Worm (Caenorhabditis elegans): Measurements from ENCODE around the gene dop-5.

The dop-5 gene

ce11 chrV:11341130-11341675 is 24.8 kb downstream of the dop-5 start:
- TF ChIP-seq mab-5 (tag; optimal IDR thresholded peaks at IDR 0.05) (no peak), sma-3 (GFP tag; optimal IDR thresholded peaks at IDR 0.05) (no peak), nhr-12 (tag; optimal IDR thresholded peaks at IDR 0.05) (no peak), lin-13 (GFP tag; optimal IDR thresholded peaks at IDR 0.05) (no peak), ceh-16 (tag; optimal IDR thresholded peaks at IDR 0.05) (no peak), C34F6.9 (tag; optimal IDR thresholded peaks at IDR 0.05) (peak; percentile 1), fos-1 (tag; optimal IDR thresholded peaks at IDR 0.05) (no peak), nhr-25 (tag; optimal IDR thresholded peaks at IDR 0.05) (no peak), nhr-77 (tag; optimal IDR thresholded peaks at IDR 0.05) (no peak), alr-1 (tag; optimal IDR thresholded peaks at IDR 0.05) (no peak), nhr-23 (tag; optimal IDR thresholded peaks at IDR 0.05) (no peak), nhr-237 (tag; optimal IDR thresholded peaks at IDR 0.05) (no peak), lin-39 (tag; optimal IDR thresholded peaks at IDR 0.05) (no peak), unc-39 (tag; optimal IDR thresholded peaks at IDR 0.05) (no peak), F13H6.1 (tag; optimal IDR thresholded peaks at IDR 0.05) (peak; percentile 28), nhr-11 (tag; optimal IDR thresholded peaks at IDR 0.05) (no peak), blmp-1 (tag; optimal IDR thresholded peaks at IDR 0.05; ENCODE audit: insufficient read depth) (no peak), zag-1 (tag; optimal IDR thresholded peaks at IDR 0.05) (peak; percentile 26), gmeb-1 (tag; optimal IDR thresholded peaks at IDR 0.05) (no peak), unc-55 (GFP tag; optimal IDR thresholded peaks at IDR 0.05) (no peak)

ce11 chrV:11336877-11337276 is 29.2 kb downstream of the dop-5 start:
- no peak for TF ChIP-seq nhr-12 (tag; optimal IDR thresholded peaks at IDR 0.05)
- no peak for TF ChIP-seq nhr-10 (tag; optimal IDR thresholded peaks at IDR 0.05)
- no peak for TF ChIP-seq nhr-21 (tag; optimal IDR thresholded peaks at IDR 0.05)
- no peak for TF ChIP-seq nhr-11 (tag; optimal IDR thresholded peaks at IDR 0.05)
- TF ChIP-seq blmp-1 (tag; optimal IDR thresholded peaks at IDR 0.05; ENCODE audit: insufficient read depth) = no peak
- TF ChIP-seq nhr-25 (tag; optimal IDR thresholded peaks at IDR 0.05) = no peak
- TF ChIP-seq mbf-1 (tag; optimal IDR thresholded peaks at IDR 0.05) = no peak
- TF ChIP-seq unc-55 (GFP tag; optimal IDR thresholded peaks at IDR 0.05) = no peak
- no peak for TF ChIP-seq nhr-129 (tag; optimal IDR thresholded peaks at IDR 0.05)

- TF ChIP-seq nhr-12 (tag; optimal IDR thresholded peaks at IDR 0.05) (no peak), R02D3.7 (tag; optimal IDR thresholded peaks at IDR 0.05) (no peak), aly-2 (tag; optimal IDR thresholded peaks at IDR 0.05) (no peak), mdl-1 (tag; optimal IDR thresholded peaks at IDR 0.05) (no peak), C34F6.9 (tag; optimal IDR thresholded peaks at IDR 0.05) (no peak), egl-27 (tag; optimal IDR thresholded peaks at IDR 0.05) (no peak), skn-1 (tag; optimal IDR thresholded peaks at IDR 0.05) (no peak), unc-55 (GFP tag; optimal IDR thresholded peaks at IDR 0.05) (no peak), elt-3 (tag; optimal IDR thresholded peaks at IDR 0.05) (no peak), lin-13 (GFP tag; optimal IDR thresholded peaks at IDR 0.05) (no peak), F13H6.1 (tag; optimal IDR thresholded peaks at IDR 0.05) (no peak), unc-62 (GFP tag; optimal IDR thresholded peaks at IDR 0.05) (no peak), snpc-4 (tag; optimal IDR thresholded peaks at IDR 0.05) (no peak)
Observed at ce11 chrV:11335757-11336418, 30.1 kb downstream of the dop-5 start.

- no peak for TF ChIP-seq nhr-21 (tag; optimal IDR thresholded peaks at IDR 0.05)
- TF ChIP-seq unc-39 (tag; optimal IDR thresholded peaks at IDR 0.05) = no peak
- TF ChIP-seq sma-9 (GFP tag; optimal IDR thresholded peaks at IDR 0.05) = no peak
- TF ChIP-seq sma-9 (tag; optimal IDR thresholded peaks at IDR 0.05) = no peak
- TF ChIP-seq skn-1 (tag; optimal IDR thresholded peaks at IDR 0.05) = no peak
- no peak for TF ChIP-seq mbf-1 (tag; optimal IDR thresholded peaks at IDR 0.05)
- no peak for TF ChIP-seq ztf-11 (tag; optimal IDR thresholded peaks at IDR 0.05)
- no peak for TF ChIP-seq Y55F3AM.14 (GFP tag; optimal IDR thresholded peaks at IDR 0.05)
- no peak for TF ChIP-seq nhr-129 (tag; optimal IDR thresholded peaks at IDR 0.05)
- no peak for TF ChIP-seq gmeb-1 (tag; optimal IDR thresholded peaks at IDR 0.05)
- no peak for TF ChIP-seq nhr-6 (tag; optimal IDR thresholded peaks at IDR 0.05)
- TF ChIP-seq mdl-1 (tag; optimal IDR thresholded peaks at IDR 0.05) = no peak
- no peak for TF ChIP-seq crh-2 (tag; optimal IDR thresholded peaks at IDR 0.05)
- TF ChIP-seq mab-5 (tag; optimal IDR thresholded peaks at IDR 0.05) = no peak
- TF ChIP-seq nhr-10 (tag; optimal IDR thresholded peaks at IDR 0.05) = no peak
Observed at ce11 chrV:11334193-11334592, 31.8 kb downstream of the dop-5 start, which contains the start of gene T02E9.6. Gene T02E9.6 (minus strand): TSS chrV:11334293.
